Worm (Caenorhabditis elegans): ENCODE data around the gene H03A11.13.
A peak's percentile ranks its signal among the peaks of the same experiment; 100 is the strongest.

ce11 chrX:15246595-15246994 lies 33.6 kb upstream of the H03A11.13 start:
- TF ChIP-seq aly-1 (tag; optimal IDR thresholded peaks at IDR 0.05) = no peak
- no peak for TF ChIP-seq ets-7 (tag; optimal IDR thresholded peaks at IDR 0.05)
- no peak for TF ChIP-seq ama-1 (optimal IDR thresholded peaks at IDR 0.05)
- no peak for TF ChIP-seq hmg-4 (GFP tag; optimal IDR thresholded peaks at IDR 0.05)
- TF ChIP-seq ceh-36 (tag; optimal IDR thresholded peaks at IDR 0.05) = no peak
- no peak for TF ChIP-seq hmbx-1 (tag; optimal IDR thresholded peaks at IDR 0.05)
- no peak for TF ChIP-seq scrt-1 (GFP tag; IDR thresholded peaks at IDR 0.05)
- TF ChIP-seq tra-4 (tag; optimal IDR thresholded peaks at IDR 0.05) = no peak
- no peak for TF ChIP-seq flt-1 (GFP tag; IDR thresholded peaks at IDR 0.05)
- no peak for TF ChIP-seq tbx-37 (GFP tag; conservative IDR thresholded peaks at IDR 0.05)
- 0 out of 2 replicates have a peak, but pooled peaks have one; percentile 29 for TF ChIP-seq tbx-11 (GFP tag; IDR thresholded peaks at IDR 0.05)
- TF ChIP-seq ceh-13 (GFP tag; optimal IDR thresholded peaks at IDR 0.05) = no peak
- no peak for TF ChIP-seq B0310.2 (tag; optimal IDR thresholded peaks at IDR 0.05)
